Fruit fly (Drosophila melanogaster): ENCODE results near the gene Ulp1.

The Ulp1 gene

dm6 chrX:19187624-19188085, 20.3 kb downstream of the Ulp1 start, which contains the start of gene Mec2 (continued):
- TF ChIP-seq pan (optimal IDR thresholded peaks at IDR 0.05) (no peak), pan (GFP tag; optimal IDR thresholded peaks at IDR 0.05 in 1 of 2, IDR thresholded peaks at IDR 0.05 in 1 of 2) (peak in 1 of 2 experiments; percentile 52), hth (optimal IDR thresholded peaks at IDR 0.05) (no peak), ro (GFP tag; IDR thresholded peaks at IDR 0.05) (no peak), CG5245 (GFP tag; optimal IDR thresholded peaks at IDR 0.05) (peak; percentile 40), Atf-2 (GFP tag; optimal IDR thresholded peaks at IDR 0.05) (peak; percentile 30), salm (tag; optimal IDR thresholded peaks at IDR 0.05) (no peak), seq (GFP tag; IDR thresholded peaks at IDR 0.05) (peak; percentile 47; the same call in 1 of the 2 replicates), H15 (GFP tag; IDR thresholded peaks at IDR 0.05) (no peak), CG8089 (GFP tag; optimal IDR thresholded peaks at IDR 0.05) (peak; percentile 4), CG15011 (GFP tag; optimal IDR thresholded peaks at IDR 0.05) (no peak), CG10565 (GFP tag; optimal IDR thresholded peaks at IDR 0.05) (no peak), CG17186 (GFP tag; optimal IDR thresholded peaks at IDR 0.05) (no peak), cwo (GFP tag; optimal IDR thresholded peaks at IDR 0.05) (no peak), CG6254 (GFP tag; optimal IDR thresholded peaks at IDR 0.05) (no peak), CG13894 (tag; optimal IDR thresholded peaks at IDR 0.05) (no peak), chm (GFP tag; IDR thresholded peaks at IDR 0.05) (peak; percentile 62; the same call in 1 of the 2 replicates), CG2202 (tag; optimal IDR thresholded peaks at IDR 0.05) (no peak), Adf1 (GFP tag; IDR thresholded peaks at IDR 0.05) (peak; percentile 26; the same call in 1 of the 2 replicates), CG16863 (GFP tag; optimal IDR thresholded peaks at IDR 0.05) (peak; percentile 54), Side (GFP tag; optimal IDR thresholded peaks at IDR 0.05) (no peak), Nf-YA (GFP tag; IDR thresholded peaks at IDR 0.05) (peak; percentile 44; the same call in 1 of the 2 replicates), aop (GFP tag; IDR thresholded peaks at IDR 0.05) (peak; percentile 32; the same call in 1 of the 2 replicates), CG1024 (GFP tag; IDR thresholded peaks at IDR 0.05) (0 out of 2 replicates have a peak, but pooled peaks have one; percentile 25), CTCF (GFP tag; optimal IDR thresholded peaks at IDR 0.05) (no peak), slou (GFP tag; optimal IDR thresholded peaks at IDR 0.05) (no peak), pnt (GFP tag; optimal IDR thresholded peaks at IDR 0.05) (peak; percentile 37), CG31441 (GFP tag; IDR thresholded peaks at IDR 0.05) (peak; percentile 15; the same call in 1 of the 2 replicates), CG17912 (GFP tag; optimal IDR thresholded peaks at IDR 0.05) (no peak), bab2 (GFP tag; optimal IDR thresholded peaks at IDR 0.05) (peak; percentile 33), CG11398 (GFP tag; optimal IDR thresholded peaks at IDR 0.05) (peak; percentile 42), CG1529 (GFP tag; optimal IDR thresholded peaks at IDR 0.05) (peak; percentile 12), scrt (GFP tag; optimal IDR thresholded peaks at IDR 0.05) (no peak), jing (GFP tag; optimal IDR thresholded peaks at IDR 0.05) (peak; percentile 38), bsh (GFP tag; optimal IDR thresholded peaks at IDR 0.05) (peak; percentile 17 to 70), Pdp1 (GFP tag; optimal IDR thresholded peaks at IDR 0.05) (peak; percentile 36 to 45), lbe (GFP tag; optimal IDR thresholded peaks at IDR 0.05) (peak; percentile 44), Chrac-16 (GFP tag; optimal IDR thresholded peaks at IDR 0.05) (peak; percentile 63), Eip74EF (GFP tag; optimal IDR thresholded peaks at IDR 0.05) (peak in 1 of 2 experiments; percentile 19), cg (GFP tag; optimal IDR thresholded peaks at IDR 0.05) (no peak), zen2 (GFP tag; IDR thresholded peaks at IDR 0.05; ENCODE audit: partially characterized antibody) (no peak), Dfd (GFP tag; optimal IDR thresholded peaks at IDR 0.05) (no peak), Sin3A (optimal IDR thresholded peaks at IDR 0.05) (no peak), cas (GFP tag; IDR thresholded peaks at IDR 0.05) (no peak), Ravus (GFP tag; IDR thresholded peaks at IDR 0.05) (no peak), crol (GFP tag; IDR thresholded peaks at IDR 0.05) (no peak), Ptx1 (GFP tag; IDR thresholded peaks at IDR 0.05) (peak; percentile 71), shn (GFP tag; optimal IDR thresholded peaks at IDR 0.05) (peak; percentile 65), CG7786 (GFP tag; optimal IDR thresholded peaks at IDR 0.05) (peak; percentile 29), lab (GFP tag; optimal IDR thresholded peaks at IDR 0.05) (peak; percentile 32), Jarid2 (GFP tag; optimal IDR thresholded peaks at IDR 0.05) (no peak), ase (GFP tag; IDR thresholded peaks at IDR 0.05) (no peak)

All from whole organism, embryonic.